Worm (Caenorhabditis elegans): ENCODE results near the gene cpx-2.

- TF ChIP-seq lin-39 (tag; optimal IDR thresholded peaks at IDR 0.05) = no peak
- no peak for TF ChIP-seq nhr-11 (tag; optimal IDR thresholded peaks at IDR 0.05)
- no peak for TF ChIP-seq ztf-4 (tag; optimal IDR thresholded peaks at IDR 0.05)
- TF ChIP-seq lsy-2 (tag; optimal IDR thresholded peaks at IDR 0.05) = no peak
- no peak for TF ChIP-seq ama-1 (optimal IDR thresholded peaks at IDR 0.05)
- TF ChIP-seq ceh-16 (tag; optimal IDR thresholded peaks at IDR 0.05) = no peak
- TF ChIP-seq ztf-11 (tag; optimal IDR thresholded peaks at IDR 0.05) = no peak
- TF ChIP-seq aly-2 (tag; optimal IDR thresholded peaks at IDR 0.05) = no peak
- no peak for TF ChIP-seq nhr-237 (tag; optimal IDR thresholded peaks at IDR 0.05)
- TF ChIP-seq blmp-1 (tag; optimal IDR thresholded peaks at IDR 0.05; ENCODE audit: insufficient read depth) = no peak
- TF ChIP-seq nhr-21 (tag; optimal IDR thresholded peaks at IDR 0.05) = no peak
- no peak for TF ChIP-seq nhr-77 (tag; optimal IDR thresholded peaks at IDR 0.05)
- no peak for TF ChIP-seq unc-62 (GFP tag; optimal IDR thresholded peaks at IDR 0.05)
These were observed 37.2 kb downstream of the cpx-2 start for ce11 chrX:13033850-13034249.

All from whole organism, L2 larva.